Fruit fly (Drosophila melanogaster) whole organism, embryonic: Measurements from ENCODE around the gene Noc2.
A peak's percentile ranks its signal among the peaks of the same experiment; 100 is the strongest.

Source experiments
- Awh ChIP-seq: fragments of 200-800 bp; sonication (Bioruptor generic); IDR thresholded peaks from 2 replicates; pipeline ENCODE4, ENCODE4 v1.3.6; 2022; ENCODE audit warnings: missing biosample characterization, missing genetic modification characterization
- BEAF-32 ChIP-seq: fragments of 200-800 bp; sonication (Bioruptor generic); optimal IDR thresholded peaks from 3 replicates; lab custom pipeline; 2017; ENCODE audit warnings: missing biosample characterization, missing genetic modification characterization, mild to moderate bottlenecking, moderate library complexity, missing genetic modification reagents
- Blimp-1 ChIP-seq: fragments of 200-800 bp; sonication (Bioruptor generic); optimal IDR thresholded peaks from 3 replicates; lab custom pipeline; 2018; ENCODE audit warnings: missing biosample characterization, missing genetic modification characterization, mild to moderate bottlenecking, moderate library complexity, missing genetic modification reagents
- Bteb2 ChIP-seq: fragments of 200-800 bp; sonication (Bioruptor generic); optimal IDR thresholded peaks from 2 replicates; lab custom pipeline; 2016; ENCODE audit warnings: missing biosample characterization, missing genetic modification characterization
- CG10321 ChIP-seq: fragments of 200-800 bp; sonication (Bioruptor generic); IDR thresholded peaks from 2 replicates; pipeline ENCODE4 v1.3.6; 2022; ENCODE audit warnings: missing biosample characterization, missing genetic modification characterization
- CG10431 ChIP-seq: fragments of 200-800 bp; sonication (Bioruptor generic); optimal IDR thresholded peaks from 3 replicates; lab custom pipeline; 2018; ENCODE audit warnings: missing biosample characterization, mild to moderate bottlenecking, missing genetic modification characterization
- CG10462 ChIP-seq: fragments of 200-800 bp; sonication (Bioruptor generic); optimal IDR thresholded peaks from 2 replicates; lab custom pipeline; 2016; ENCODE audit warnings: missing biosample characterization, missing genetic modification characterization
- CG10543 ChIP-seq: fragments of 200-800 bp; sonication (Bioruptor generic); optimal IDR thresholded peaks from 3 replicates; lab custom pipeline; 2017; ENCODE audit warnings: missing biosample characterization, mild to moderate bottlenecking, missing genetic modification characterization, moderate library complexity
- CG10565 ChIP-seq: fragments of 200-800 bp; sonication (Bioruptor generic); optimal IDR thresholded peaks from 3 replicates; lab custom pipeline; 2016; ENCODE audit warnings: missing biosample characterization, mild to moderate bottlenecking, missing genetic modification characterization
- CG13775 ChIP-seq: fragments of 200-800 bp; sonication (Bioruptor generic); optimal IDR thresholded peaks from 3 replicates; lab custom pipeline; 2017; ENCODE audit warnings: missing biosample characterization, mild to moderate bottlenecking, missing genetic modification characterization
- CG14441 ChIP-seq: fragments of 200-800 bp; sonication (Bioruptor generic); IDR thresholded peaks from 2 replicates; pipeline ENCODE4 v1.3.6; 2022; ENCODE audit warnings: missing biosample characterization, missing genetic modification characterization
- CG15011 ChIP-seq: fragments of 200-800 bp; sonication (Bioruptor generic); optimal IDR thresholded peaks from 3 replicates; lab custom pipeline; 2018; ENCODE audit warnings: missing biosample characterization, mild to moderate bottlenecking, missing genetic modification characterization
- CG15269 ChIP-seq: fragments of 200-800 bp; sonication (Bioruptor generic); optimal IDR thresholded peaks from 2 replicates; lab custom pipeline; 2018; ENCODE audit warnings: missing biosample characterization, mild to moderate bottlenecking, missing genetic modification characterization, moderate library complexity
- CG15696 ChIP-seq: fragments of 200-800 bp; sonication (Bioruptor generic); optimal IDR thresholded peaks from 2 replicates; lab custom pipeline; 2019; ENCODE audit warnings: missing biosample characterization, mild to moderate bottlenecking, missing genetic modification characterization, moderate library complexity
- CG18764 ChIP-seq: fragments of 200-800 bp; sonication (Bioruptor generic); optimal IDR thresholded peaks from 3 replicates; lab custom pipeline; 2016; ENCODE audit warnings: missing biosample characterization, missing genetic modification characterization
- CG30020 ChIP-seq: fragments of 200-800 bp; optimal IDR thresholded peaks from 2 replicates; lab custom pipeline; 2019; ENCODE audit warnings: missing biosample characterization, mild to moderate bottlenecking, missing genetic modification characterization, moderate library complexity
- CG30403 ChIP-seq: fragments of 200-800 bp; sonication (Bioruptor generic); optimal IDR thresholded peaks from 3 replicates; lab custom pipeline; 2016; ENCODE audit warnings: missing biosample characterization, missing genetic modification characterization
- CG3726 ChIP-seq: fragments of 200-800 bp; sonication (Bioruptor generic); IDR thresholded peaks from 3 replicates; pipeline ENCODE4, ENCODE4 v1.3.6; 2022; ENCODE audit warnings: missing biosample characterization, missing genetic modification characterization
- CG5245 ChIP-seq: fragments of 200-800 bp; sonication (Bioruptor generic); optimal IDR thresholded peaks from 3 replicates; lab custom pipeline; 2016; ENCODE audit warnings: missing biosample characterization, missing genetic modification characterization
- CG8290 ChIP-seq, 3 experiments: fragments of 200-800 bp; sonication (Bioruptor generic); optimal IDR thresholded peaks; 2 replicates each; lab custom pipeline; 2016 to 2019; ENCODE audit warnings: missing biosample characterization in 3 of 3, missing genetic modification characterization in 3 of 3, mild to moderate bottlenecking in 2 of 3, moderate library complexity in 1 of 3
- CTCF ChIP-seq: fragments of 200-800 bp; sonication (Bioruptor generic); optimal IDR thresholded peaks from 2 replicates; lab custom pipeline; 2017; ENCODE audit warnings: missing biosample characterization, mild to moderate bottlenecking, missing genetic modification characterization, moderate library complexity
- Dref ChIP-seq: fragments of 200-800 bp; sonication (Bioruptor generic); IDR thresholded peaks from 2 replicates; pipeline ENCODE4 v1.3.6; 2022; ENCODE audit warnings: missing biosample characterization, missing genetic modification characterization
- H2.0 ChIP-seq: fragments of 200-800 bp; sonication (Bioruptor generic); IDR thresholded peaks from 2 replicates; pipeline ENCODE4 v1.3.6; 2022; ENCODE audit warnings: missing biosample characterization, missing genetic modification characterization
- Hmr ChIP-seq: fragments of 200-800 bp; sonication (Bioruptor generic); optimal IDR thresholded peaks from 3 replicates; lab custom pipeline; 2017; ENCODE audit warnings: mild to moderate bottlenecking, missing biosample characterization, missing genetic modification reagents, missing genetic modification characterization
- Hsf ChIP-seq: fragments of 200-800 bp; sonication (Bioruptor generic); optimal IDR thresholded peaks from 3 replicates; lab custom pipeline; 2016; ENCODE audit warnings: missing biosample characterization, missing genetic modification characterization
- Myb ChIP-seq: fragments of 200-800 bp; sonication (Bioruptor generic); optimal IDR thresholded peaks from 2 replicates; lab custom pipeline; 2016; ENCODE audit warnings: missing biosample characterization, missing genetic modification characterization
- Pdp1 ChIP-seq, 2 experiments: fragments of 200-800 bp; sonication (Bioruptor generic); optimal IDR thresholded peaks; 3 replicates each; lab custom pipeline; 2016; ENCODE audit warnings: missing biosample characterization in 2 of 2, missing genetic modification characterization in 2 of 2, mild to moderate bottlenecking in 1 of 2, moderate library complexity in 1 of 2
- Rx ChIP-seq: fragments of 200-800 bp; sonication (Bioruptor generic); IDR thresholded peaks from 2 replicates; pipeline ENCODE4 v1.3.6; 2022; ENCODE audit warnings: missing biosample characterization, missing genetic modification characterization
- Scr ChIP-seq: fragments of 200-800 bp; sonication (Bioruptor generic); IDR thresholded peaks from 2 replicates; pipeline ENCODE4 v1.3.6; 2022; ENCODE audit warnings: missing biosample characterization, missing genetic modification characterization; ENCODE audit not compliant: partially characterized antibody
- Stat92E ChIP-seq, 3 experiments: fragments of >200 bp in 2 of 3; fragments of 200-800 bp in 1 of 3; sonication (Bioruptor generic) in 1 of 3; optimal IDR thresholded peaks; 2 replicates each; lab custom pipeline; 2017 to 2019; ENCODE audit warnings: missing biosample characterization in 3 of 3, missing genetic modification characterization in 3 of 3, mild to moderate bottlenecking in 1 of 3, moderate library complexity in 1 of 3
- Vsx1 ChIP-seq: fragments of 200-800 bp; sonication (Bioruptor generic); optimal IDR thresholded peaks from 2 replicates; lab custom pipeline; 2017; ENCODE audit warnings: missing biosample characterization, mild to moderate bottlenecking, missing genetic modification characterization, missing genetic modification reagents
- YL-1 ChIP-seq: fragments of 200-800 bp; sonication (Bioruptor generic); optimal IDR thresholded peaks from 3 replicates; lab custom pipeline; 2017; ENCODE audit warnings: missing biosample characterization, mild to moderate bottlenecking, missing genetic modification characterization
- btn ChIP-seq: fragments of 200-800 bp; sonication (Bioruptor generic); optimal IDR thresholded peaks from 2 replicates; lab custom pipeline; 2016; ENCODE audit warnings: missing biosample characterization, missing genetic modification characterization
- chinmo ChIP-seq: fragments of 200-800 bp; sonication (Bioruptor generic); IDR thresholded peaks from 4 replicates; pipeline ENCODE4 v1.3.6; 2022; ENCODE audit warnings: missing biosample characterization, missing genetic modification characterization; ENCODE audit not compliant: partially characterized antibody
- crc ChIP-seq: fragments of 200-800 bp; sonication (Bioruptor generic); optimal IDR thresholded peaks from 2 replicates; lab custom pipeline; 2016; ENCODE audit warnings: missing biosample characterization, missing genetic modification characterization
- dpn ChIP-seq, 2 experiments: fragments of 200-800 bp; sonication (Bioruptor generic); optimal IDR thresholded peaks; 3 replicates each; lab custom pipeline; 2016; ENCODE audit warnings: missing biosample characterization in 2 of 2, missing genetic modification characterization in 2 of 2
- eyg ChIP-seq: fragments of 200-800 bp; sonication (Bioruptor generic); optimal IDR thresholded peaks from 3 replicates; lab custom pipeline; 2016; ENCODE audit warnings: missing biosample characterization, missing genetic modification characterization
- hkb ChIP-seq, 2 experiments: fragments of 200-800 bp in 1 of 2; fragments of >200 bp in 1 of 2; sonication (Bioruptor generic) in 1 of 2; IDR thresholded peaks in 1 of 2; optimal IDR thresholded peaks in 1 of 2; 2 replicates each; pipeline versions ENCODE4 v1.3.6 to Lab custom; 2017 to 2022; ENCODE audit warnings: missing biosample characterization in 1 of 2, missing genetic modification characterization in 1 of 2
- hth ChIP-seq: fragments of >200 bp; optimal IDR thresholded peaks from 2 replicates; lab custom pipeline; 2017; ENCODE audit warnings: inconsistent platforms
- kah ChIP-seq: fragments of 200-800 bp; sonication (Bioruptor generic); optimal IDR thresholded peaks from 2 replicates; lab custom pipeline; 2018; ENCODE audit warnings: missing biosample characterization, mild to moderate bottlenecking, missing genetic modification characterization
- maf-S ChIP-seq: fragments of 200-800 bp; sonication (Bioruptor generic); optimal IDR thresholded peaks from 2 replicates; lab custom pipeline; 2016; ENCODE audit warnings: missing biosample characterization, missing genetic modification characterization
- mam ChIP-seq: fragments of 200-800 bp; sonication (Bioruptor generic); optimal IDR thresholded peaks from 3 replicates; lab custom pipeline; 2016; ENCODE audit warnings: missing biosample characterization, missing genetic modification characterization
- sc ChIP-seq, 3 experiments: fragments of >200 bp in 2 of 3; fragments of 200-800 bp in 1 of 3; sonication (Bioruptor generic) in 1 of 3; optimal IDR thresholded peaks; 2 replicates in 2 of 3; 3 replicates in 1 of 3; lab custom pipeline; 2017; ENCODE audit warnings: mild to moderate bottlenecking in 1 of 3, missing biosample characterization in 1 of 3, missing genetic modification characterization in 1 of 3, missing genetic modification reagents in 1 of 3
- sens-2 ChIP-seq: fragments of 200-800 bp; sonication (Bioruptor generic); IDR thresholded peaks from 2 replicates; pipeline ENCODE4 v1.3.6; 2022; ENCODE audit warnings: missing biosample characterization, missing genetic modification characterization
- shn ChIP-seq: fragments of 200-800 bp; sonication (Bioruptor generic); optimal IDR thresholded peaks from 3 replicates; lab custom pipeline; 2016; ENCODE audit warnings: missing biosample characterization, missing genetic modification characterization
- slbo ChIP-seq: fragments of 200-800 bp; sonication (Bioruptor generic); IDR thresholded peaks from 2 replicates; pipeline ENCODE4 v1.3.6; 2022; ENCODE audit warnings: missing biosample characterization, missing genetic modification characterization
- slou ChIP-seq: fragments of 200-800 bp; sonication (Bioruptor generic); optimal IDR thresholded peaks from 3 replicates; lab custom pipeline; 2016; ENCODE audit warnings: missing biosample characterization, missing genetic modification characterization
- ssp ChIP-seq: fragments of 200-800 bp; sonication (Bioruptor generic); IDR thresholded peaks from 2 replicates; pipeline ENCODE4 v1.3.6; 2022; ENCODE audit warnings: missing biosample characterization, missing genetic modification characterization
- tll ChIP-seq, 2 experiments: fragments of 200-800 bp in 1 of 2; fragments of >200 bp in 1 of 2; sonication (Bioruptor generic) in 1 of 2; optimal IDR thresholded peaks; 2 replicates each; lab custom pipeline; 2017 to 2019; ENCODE audit warnings: missing biosample characterization in 2 of 2, missing genetic modification characterization in 2 of 2, mild to moderate bottlenecking in 1 of 2, moderate library complexity in 1 of 2

The Noc2 gene

dm6 chr2L:21163311-21163842 is at the start of gene Noc2 (continued):
- peak; percentile 46 for TF ChIP-seq YL-1 (GFP tag; lab: Kevin White, UChicago)
- peak; percentile 28; the same call in 1 of the 2 replicates for TF ChIP-seq ssp (GFP tag; lab: Robert Waterston, UW)
- TF ChIP-seq Hsf (GFP tag; lab: Kevin White, UChicago) = peak; percentile 43
- no peak for TF ChIP-seq CG3726 (GFP tag; lab: Robert Waterston, UW)
- no peak for TF ChIP-seq Bteb2
- no peak for TF ChIP-seq hkb (optimal IDR thresholded peaks at IDR 0.05; lab: Kevin White, UChicago)
- TF ChIP-seq hkb (GFP tag; IDR thresholded peaks at IDR 0.05; lab: Robert Waterston, UW) = peak; percentile 43; the same call in 1 of the 2 replicates
- TF ChIP-seq kah (GFP tag; lab: Kevin White, UChicago) = peak; percentile 4
- TF ChIP-seq hth (lab: Kevin White, UChicago) = no peak
- peak; percentile 26 for TF ChIP-seq CG5245
- TF ChIP-seq CG14441 (GFP tag; lab: Robert Waterston, UW) = peak; percentile 62
- peak; percentile 34 to 42 for TF ChIP-seq dpn (GFP tag; optimal IDR thresholded peaks at IDR 0.05; lab: Kevin White, UChicago)
- TF ChIP-seq CG10565 (GFP tag; lab: Kevin White, UChicago) = no peak
- no peak for TF ChIP-seq Awh (GFP tag; lab: Robert Waterston, UW)
- no peak for TF ChIP-seq CG15011 (GFP tag; lab: Kevin White, UChicago)
- TF ChIP-seq H2.0 (GFP tag; lab: Robert Waterston, UW) = peak; percentile 52; the same call in 1 of the 2 replicates
- TF ChIP-seq sens-2 = no peak
- TF ChIP-seq CG18764 (GFP tag; lab: Kevin White, UChicago) = peak; percentile 21
- TF ChIP-seq Blimp-1 (GFP tag; lab: Kevin White, UChicago) = peak; percentile 32
- TF ChIP-seq Pdp1 (GFP tag; optimal IDR thresholded peaks at IDR 0.05; lab: Kevin White, UChicago) = peak; percentile 11 to 31
- TF ChIP-seq slbo (GFP tag; lab: Robert Waterston, UW) = peak; percentile 79
- peak; percentile 27 for TF ChIP-seq CG15696 (tag; lab: Kevin White, UChicago)
- no peak for TF ChIP-seq btn (GFP tag; lab: Kevin White, UChicago)
- peak; percentile 31 for TF ChIP-seq slou (GFP tag; lab: Kevin White, UChicago)
- TF ChIP-seq CTCF (GFP tag; lab: Kevin White, UChicago) = no peak
- TF ChIP-seq Rx (GFP tag; lab: Robert Waterston, UW) = peak; percentile 72
- TF ChIP-seq CG15269 (tag; lab: Kevin White, UChicago) = peak; percentile 35
- TF ChIP-seq shn = peak; percentile 10
- TF ChIP-seq CG13775 (GFP tag; lab: Kevin White, UChicago) = peak; percentile 60
- TF ChIP-seq sc (optimal IDR thresholded peaks at IDR 0.05; lab: Kevin White, UChicago) = no peak
- TF ChIP-seq sc (GFP tag; optimal IDR thresholded peaks at IDR 0.05; lab: Kevin White, UChicago) = peak; percentile 6
- TF ChIP-seq CG30403 (GFP tag; lab: Kevin White, UChicago) = peak; percentile 63
- no peak for TF ChIP-seq CG8290 (GFP tag; optimal IDR thresholded peaks at IDR 0.05; lab: Kevin White, UChicago)
- peak in 1 of 2 experiments; percentile 46 for TF ChIP-seq CG8290 (tag; optimal IDR thresholded peaks at IDR 0.05; lab: Kevin White, UChicago)
- peak; percentile 18 for TF ChIP-seq maf-S (GFP tag; lab: Kevin White, UChicago)
- no peak for TF ChIP-seq Myb (GFP tag; lab: Kevin White, UChicago)
- peak; percentile 45 for TF ChIP-seq CG30020 (tag; lab: Kevin White, UChicago)
- no peak for TF ChIP-seq eyg
- peak; percentile 25 for TF ChIP-seq Hmr (GFP tag; lab: Kevin White, UChicago)
- TF ChIP-seq crc (GFP tag; lab: Kevin White, UChicago) = no peak
- TF ChIP-seq Vsx1 (GFP tag; lab: Kevin White, UChicago) = no peak
- TF ChIP-seq Scr (GFP tag; lab: Robert Waterston, UW) = no peak
- TF ChIP-seq Dref = peak; percentile 50
- peak; percentile 23 for TF ChIP-seq BEAF-32 (GFP tag; lab: Kevin White, UChicago)
- TF ChIP-seq CG10321 (GFP tag; lab: Robert Waterston, UW) = no peak
- TF ChIP-seq mam (GFP tag; lab: Kevin White, UChicago) = peak; percentile 57
- TF ChIP-seq CG10543 (GFP tag; lab: Kevin White, UChicago) = peak; percentile 45
- TF ChIP-seq CG10462 (GFP tag; lab: Kevin White, UChicago) = peak; percentile 6
- no peak for TF ChIP-seq CG10431 (GFP tag; lab: Kevin White, UChicago)
- no peak for TF ChIP-seq Stat92E (GFP tag; optimal IDR thresholded peaks at IDR 0.05; lab: Kevin White, UChicago)
- TF ChIP-seq tll (GFP tag; optimal IDR thresholded peaks at IDR 0.05; lab: Kevin White, UChicago) = no peak
- no peak for TF ChIP-seq chinmo (GFP tag; lab: Robert Waterston, UW)
